Fruit fly (Drosophila melanogaster) whole organism, embryonic: ENCODE measurements around the gene Ipo9.

ENCODE experiments used
- Ada2b ChIP-seq: fragments of 200-800 bp; sonication (Bioruptor generic); IDR thresholded peaks from 2 replicates; pipeline ENCODE4 v1.3.6; 2022; ENCODE audit warnings: missing biosample characterization, missing genetic modification characterization
- Atf6 ChIP-seq: fragments of 200-800 bp; sonication (Bioruptor generic); IDR thresholded peaks from 2 replicates; pipeline ENCODE4 v1.3.6; 2022; ENCODE audit warnings: missing biosample characterization, missing genetic modification characterization
- CG10147 ChIP-seq: fragments of 200-800 bp; sonication (Bioruptor generic); optimal IDR thresholded peaks from 2 replicates; lab custom pipeline; 2019; ENCODE audit warnings: missing biosample characterization, mild to moderate bottlenecking, missing genetic modification characterization, moderate library complexity
- CG10462 ChIP-seq: fragments of 200-800 bp; sonication (Bioruptor generic); optimal IDR thresholded peaks from 2 replicates; lab custom pipeline; 2016; ENCODE audit warnings: missing biosample characterization, missing genetic modification characterization
- CG11085 ChIP-seq: fragments of 200-800 bp; sonication (Bioruptor generic); IDR thresholded peaks from 2 replicates; pipeline ENCODE4 v1.3.6; 2022; ENCODE audit warnings: missing biosample characterization, missing genetic modification characterization
- CG11456 ChIP-seq: fragments of 200-800 bp; sonication (Bioruptor generic); IDR thresholded peaks from 3 replicates; pipeline ENCODE4 v1.3.6; 2022; ENCODE audit warnings: missing biosample characterization, missing genetic modification characterization
- CG11696 ChIP-seq: fragments of 200-800 bp; sonication (Bioruptor generic); IDR thresholded peaks from 2 replicates; pipeline ENCODE4 v1.3.6; 2022; ENCODE audit warnings: missing biosample characterization, missing genetic modification characterization
- CG13624 ChIP-seq: fragments of 200-800 bp; sonication (Bioruptor generic); optimal IDR thresholded peaks from 2 replicates; lab custom pipeline; 2016; ENCODE audit warnings: missing biosample characterization, missing genetic modification characterization
- CG14860 ChIP-seq: fragments of 200-800 bp; sonication (Bioruptor generic); IDR thresholded peaks from 3 replicates; pipeline ENCODE4 v1.3.6; 2022; ENCODE audit warnings: missing biosample characterization, missing genetic modification characterization; ENCODE audit not compliant: partially characterized antibody
- CG14965 ChIP-seq: fragments of 200-800 bp; sonication (Bioruptor generic); optimal IDR thresholded peaks from 2 replicates; lab custom pipeline; 2016; ENCODE audit warnings: missing biosample characterization, missing genetic modification characterization, borderline replicate concordance
- CG15479 ChIP-seq: fragments of 200-800 bp; sonication (Bioruptor generic); optimal IDR thresholded peaks from 3 replicates; lab custom pipeline; 2019; ENCODE audit warnings: missing biosample characterization, mild to moderate bottlenecking, missing genetic modification characterization, moderate library complexity
- CG16779 ChIP-seq: fragments of 200-800 bp; sonication (Bioruptor generic); IDR thresholded peaks from 2 replicates; pipeline ENCODE4 v1.3.6; 2022; ENCODE audit warnings: missing biosample characterization, missing genetic modification characterization
- CG18476 ChIP-seq: fragments of 200-800 bp; sonication (Bioruptor generic); optimal IDR thresholded peaks from 2 replicates; lab custom pipeline; 2016; ENCODE audit warnings: missing biosample characterization, mild to moderate bottlenecking, missing genetic modification characterization
- CG2712 ChIP-seq: fragments of 200-800 bp; optimal IDR thresholded peaks from 3 replicates; lab custom pipeline; 2019; ENCODE audit warnings: missing biosample characterization, mild to moderate bottlenecking, missing genetic modification characterization, moderate library complexity
- CG34376 ChIP-seq: fragments of 200-800 bp; sonication (Bioruptor generic); optimal IDR thresholded peaks from 2 replicates; lab custom pipeline; 2018; ENCODE audit warnings: missing biosample characterization, mild to moderate bottlenecking, missing genetic modification characterization
- CG43689 ChIP-seq: fragments of 200-800 bp; sonication (Bioruptor generic); IDR thresholded peaks from 2 replicates; pipeline ENCODE4 v1.3.6; 2022; ENCODE audit warnings: missing biosample characterization, missing genetic modification characterization
- CG6175 ChIP-seq: fragments of 200-800 bp; sonication (Bioruptor generic); IDR thresholded peaks from 3 replicates; pipeline ENCODE4 v1.3.6; 2022; ENCODE audit warnings: missing biosample characterization, missing genetic modification characterization
- CG7357 ChIP-seq: fragments of 200-800 bp; sonication (Bioruptor generic); IDR thresholded peaks from 3 replicates; pipeline ENCODE4 v1.3.6; 2022; ENCODE audit warnings: missing biosample characterization, missing genetic modification characterization
- CG7963 ChIP-seq: fragments of 200-800 bp; sonication (Bioruptor generic); IDR thresholded peaks from 3 replicates; pipeline ENCODE4 v1.3.6; 2022; ENCODE audit warnings: missing biosample characterization, missing genetic modification characterization; ENCODE audit not compliant: partially characterized antibody
- CHES-1-like ChIP-seq: fragments of 200-800 bp; sonication (Bioruptor generic); optimal IDR thresholded peaks from 2 replicates; lab custom pipeline; 2016; ENCODE audit warnings: missing biosample characterization, missing genetic modification characterization
- Dip2 ChIP-seq: fragments of 200-800 bp; sonication (Bioruptor generic); IDR thresholded peaks from 2 replicates; pipeline ENCODE4 v1.3.6; 2022; ENCODE audit warnings: missing biosample characterization, missing genetic modification characterization
- Dll ChIP-seq: fragments of 200-800 bp; sonication (Bioruptor generic); IDR thresholded peaks from 4 replicates; pipeline ENCODE4 v1.3.6; 2022; ENCODE audit warnings: missing biosample characterization, missing genetic modification characterization; ENCODE audit not compliant: partially characterized antibody
- Hsf ChIP-seq: fragments of 200-800 bp; sonication (Bioruptor generic); optimal IDR thresholded peaks from 3 replicates; lab custom pipeline; 2016; ENCODE audit warnings: missing biosample characterization, missing genetic modification characterization
- Lim3 ChIP-seq: fragments of 200-800 bp; sonication (Bioruptor generic); IDR thresholded peaks from 2 replicates; pipeline ENCODE4 v1.3.6; 2022; ENCODE audit warnings: missing biosample characterization, missing genetic modification characterization
- Sry-δ ChIP-seq: fragments of 200-800 bp; sonication (Bioruptor generic); optimal IDR thresholded peaks from 2 replicates; lab custom pipeline; 2016; ENCODE audit warnings: missing biosample characterization, missing genetic modification characterization
- Stat92E ChIP-seq, 3 experiments: fragments of >200 bp in 2 of 3; fragments of 200-800 bp in 1 of 3; sonication (Bioruptor generic) in 1 of 3; optimal IDR thresholded peaks; 2 replicates each; lab custom pipeline; 2017 to 2019; ENCODE audit warnings: missing biosample characterization in 3 of 3, missing genetic modification characterization in 3 of 3, mild to moderate bottlenecking in 1 of 3, moderate library complexity in 1 of 3
- Tbp ChIP-seq: fragments of >200 bp; optimal IDR thresholded peaks from 2 replicates; lab custom pipeline; 2018; ENCODE audit warnings: missing biosample characterization, missing genetic modification characterization
- bcd ChIP-seq: fragments of 200-800 bp; sonication (Bioruptor generic); optimal IDR thresholded peaks from 2 replicates; lab custom pipeline; 2017; ENCODE audit warnings: missing biosample characterization, mild to moderate bottlenecking, missing genetic modification characterization
- cad ChIP-seq: fragments of >200 bp; optimal IDR thresholded peaks from 2 replicates; lab custom pipeline; 2017; ENCODE audit warnings: missing biosample characterization, missing genetic modification characterization
- cwo ChIP-seq: fragments of 200-800 bp; sonication (Bioruptor generic); optimal IDR thresholded peaks from 3 replicates; lab custom pipeline; 2017; ENCODE audit warnings: missing biosample characterization, missing genetic modification characterization, mild to moderate bottlenecking, moderate library complexity, missing genetic modification reagents
- da ChIP-seq: fragments of 200-800 bp; sonication (Bioruptor generic); optimal IDR thresholded peaks from 2 replicates; lab custom pipeline; 2016; ENCODE audit warnings: missing biosample characterization, missing genetic modification characterization
- eve ChIP-seq, 2 experiments: fragments of >200 bp; optimal IDR thresholded peaks; 2 replicates each; lab custom pipeline; 2017; ENCODE audit warnings: missing biosample characterization in 2 of 2, missing genetic modification characterization in 2 of 2
- eyg ChIP-seq: fragments of 200-800 bp; sonication (Bioruptor generic); optimal IDR thresholded peaks from 3 replicates; lab custom pipeline; 2016; ENCODE audit warnings: missing biosample characterization, missing genetic modification characterization
- gcm ChIP-seq: fragments of 200-800 bp; sonication (Bioruptor generic); optimal IDR thresholded peaks from 2 replicates; lab custom pipeline; 2019; ENCODE audit warnings: missing biosample characterization, mild to moderate bottlenecking, missing genetic modification characterization, moderate library complexity
- gsb ChIP-seq: fragments of 200-800 bp; sonication (Bioruptor generic); IDR thresholded peaks from 2 replicates; pipeline ENCODE4 v1.3.6; 2022; ENCODE audit warnings: missing biosample characterization, missing genetic modification characterization
- mam ChIP-seq: fragments of 200-800 bp; sonication (Bioruptor generic); optimal IDR thresholded peaks from 3 replicates; lab custom pipeline; 2016; ENCODE audit warnings: missing biosample characterization, missing genetic modification characterization
- nmo ChIP-seq: fragments of 200-800 bp; sonication (Bioruptor generic); optimal IDR thresholded peaks from 2 replicates; lab custom pipeline; 2018; ENCODE audit warnings: missing biosample characterization, mild to moderate bottlenecking, missing genetic modification characterization, moderate library complexity
- org-1 ChIP-seq: fragments of 200-800 bp; sonication (Bioruptor generic); optimal IDR thresholded peaks from 2 replicates; lab custom pipeline; 2017; ENCODE audit warnings: missing biosample characterization, missing genetic modification characterization
- pita ChIP-seq: fragments of 200-800 bp; sonication (Bioruptor generic); optimal IDR thresholded peaks from 2 replicates; lab custom pipeline; 2017; ENCODE audit warnings: missing biosample characterization, mild to moderate bottlenecking, missing genetic modification characterization
- ranshi ChIP-seq: fragments of 200-800 bp; sonication (Bioruptor generic); IDR thresholded peaks from 2 replicates; pipeline ENCODE4 v1.3.6; 2022; ENCODE audit warnings: missing biosample characterization, missing genetic modification characterization
- repo ChIP-seq: fragments of 200-800 bp; sonication (Bioruptor generic); optimal IDR thresholded peaks from 2 replicates; lab custom pipeline; 2016; ENCODE audit warnings: missing biosample characterization, missing genetic modification characterization
- sc ChIP-seq, 3 experiments: fragments of >200 bp in 2 of 3; fragments of 200-800 bp in 1 of 3; sonication (Bioruptor generic) in 1 of 3; optimal IDR thresholded peaks; 2 replicates in 2 of 3; 3 replicates in 1 of 3; lab custom pipeline; 2017; ENCODE audit warnings: mild to moderate bottlenecking in 1 of 3, missing biosample characterization in 1 of 3, missing genetic modification characterization in 1 of 3, missing genetic modification reagents in 1 of 3
- slbo ChIP-seq: fragments of 200-800 bp; sonication (Bioruptor generic); IDR thresholded peaks from 2 replicates; pipeline ENCODE4 v1.3.6; 2022; ENCODE audit warnings: missing biosample characterization, missing genetic modification characterization
- slp2 ChIP-seq: fragments of 200-800 bp; sonication (Bioruptor generic); optimal IDR thresholded peaks from 2 replicates; lab custom pipeline; 2016; ENCODE audit warnings: missing biosample characterization, missing genetic modification characterization
- so ChIP-seq: fragments of 200-800 bp; sonication (Bioruptor generic); IDR thresholded peaks from 3 replicates; pipeline ENCODE4 v1.3.6; 2022; ENCODE audit warnings: missing biosample characterization, missing genetic modification characterization
- sob ChIP-seq: fragments of 200-800 bp; sonication (Bioruptor generic); IDR thresholded peaks from 2 replicates; pipeline ENCODE4 v1.3.6; 2022; ENCODE audit warnings: missing biosample characterization, missing genetic modification characterization
- sug ChIP-seq: fragments of 200-800 bp; optimal IDR thresholded peaks from 2 replicates; lab custom pipeline; 2019; ENCODE audit warnings: missing biosample characterization, mild to moderate bottlenecking, missing genetic modification characterization, moderate library complexity
- tin ChIP-seq: fragments of 200-800 bp; sonication (Bioruptor generic); optimal IDR thresholded peaks from 3 replicates; lab custom pipeline; 2016; ENCODE audit warnings: missing biosample characterization, missing genetic modification characterization
- trem ChIP-seq: fragments of 200-800 bp; optimal IDR thresholded peaks from 3 replicates; lab custom pipeline; 2019; ENCODE audit warnings: missing biosample characterization, mild to moderate bottlenecking, missing genetic modification characterization, moderate library complexity
- vnd ChIP-seq: fragments of 200-800 bp; sonication (Bioruptor generic); IDR thresholded peaks from 3 replicates; pipeline ENCODE4 v1.3.6; 2022; ENCODE audit warnings: missing biosample characterization, missing genetic modification characterization; ENCODE audit not compliant: partially characterized antibody

Gene Ipo9

DNA sequence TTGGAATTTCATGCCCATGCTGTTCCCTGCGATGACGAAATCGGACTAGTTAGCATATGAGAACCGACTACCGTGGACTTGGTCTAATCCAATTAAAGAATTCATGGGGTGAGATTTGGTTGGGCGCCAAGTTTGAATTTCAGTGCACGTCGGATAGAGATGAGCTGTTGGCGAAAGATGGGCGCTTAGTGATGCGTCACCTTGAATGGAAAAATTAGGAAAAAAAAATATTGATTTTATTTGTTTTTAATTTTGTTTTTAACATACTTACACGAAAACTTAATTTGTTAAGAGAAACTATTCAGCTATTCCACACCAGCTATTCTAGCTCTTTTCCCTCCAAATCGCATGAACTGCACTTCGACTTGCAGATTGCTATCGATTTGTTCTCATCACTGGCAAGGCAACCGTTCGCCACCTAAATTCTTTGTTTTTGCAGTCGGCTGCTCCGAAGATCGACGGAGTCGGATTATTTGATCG, 9.4 kb downstream of the Ipo9 start, which contains the start of the genes ninaG and Sptz (continued):
- TF ChIP-seq CG16779 (GFP tag; lab: Robert Waterston, UW) (peak; percentile 70), org-1 (GFP tag; lab: Kevin White, UChicago) (peak; percentile 78), CG11456 (GFP tag; lab: Robert Waterston, UW) (peak; percentile 95), CG34376 (GFP tag; lab: Kevin White, UChicago) (peak; percentile 74), CG6175 (peak; percentile 89), sc (optimal IDR thresholded peaks at IDR 0.05; lab: Kevin White, UChicago) (no peak), sc (GFP tag; optimal IDR thresholded peaks at IDR 0.05; lab: Kevin White, UChicago) (peak; percentile 81), Hsf (GFP tag; lab: Kevin White, UChicago) (peak; percentile 97), nmo (GFP tag; lab: Kevin White, UChicago) (peak; percentile 95), mam (GFP tag; lab: Kevin White, UChicago) (peak; percentile 98), CG18476 (peak; percentile 93), Sry-δ (peak; percentile 91), eyg (peak; percentile 83), slp2 (peak; percentile 90), Dip2 (GFP tag; lab: Robert Waterston, UW) (peak; percentile 43; the same call in 1 of the 2 replicates), sob (peak; percentile 97), so (GFP tag; lab: Robert Waterston, UW) (peak; percentile 91; the same call in 2 of the 3 replicates), repo (GFP tag; lab: Kevin White, UChicago) (peak; percentile 91), CG2712 (peak; percentile 94), CG14860 (GFP tag; lab: Robert Waterston, UW) (0 out of 3 replicates have a peak, but pooled peaks have one; percentile 33), CG14965 (peak; percentile 31), cad (GFP tag; lab: Kevin White, UChicago) (no peak), pita (no peak), gcm (GFP tag; lab: Kevin White, UChicago) (peak; percentile 81), CG13624 (GFP tag; lab: Kevin White, UChicago) (peak; percentile 95), Stat92E (GFP tag; optimal IDR thresholded peaks at IDR 0.05; lab: Kevin White, UChicago) (no peak), slbo (GFP tag; lab: Robert Waterston, UW) (peak; percentile 97), da (GFP tag; lab: Kevin White, UChicago) (peak; percentile 86), gsb (peak; percentile 87), Tbp (GFP tag; lab: Kevin White, UChicago) (no peak), Atf6 (GFP tag; lab: Robert Waterston, UW) (peak; percentile 92), eve (GFP tag; optimal IDR thresholded peaks at IDR 0.05; lab: Kevin White, UChicago) (peak in 1 of 2 experiments; percentile 86), CG7963 (GFP tag; lab: Robert Waterston, UW) (no peak), vnd (GFP tag; lab: Robert Waterston, UW) (0 out of 3 replicates have a peak, but pooled peaks have one; percentile 30), trem (peak; percentile 84), bcd (GFP tag; lab: Kevin White, UChicago) (peak; percentile 94), CG10462 (GFP tag; lab: Kevin White, UChicago) (peak; percentile 95), CG11085 (GFP tag; lab: Robert Waterston, UW) (peak; percentile 94), sug (tag; lab: Kevin White, UChicago) (no peak), tin (peak; percentile 97), Ada2b (GFP tag; lab: Robert Waterston, UW) (peak; percentile 95), Lim3 (peak; percentile 62; the same call in 1 of the 2 replicates), CG10147 (GFP tag; lab: Kevin White, UChicago) (no peak), CG43689 (GFP tag; lab: Robert Waterston, UW) (peak; percentile 83), CG15479 (GFP tag; lab: Kevin White, UChicago) (peak; percentile 30), CG7357 (GFP tag; lab: Robert Waterston, UW) (peak; percentile 89), CG11696 (GFP tag; lab: Robert Waterston, UW) (peak; percentile 67), cwo (GFP tag; lab: Kevin White, UChicago) (peak; percentile 78), ranshi (GFP tag; lab: Robert Waterston, UW) (peak; percentile 95), Dll (GFP tag; lab: Robert Waterston, UW) (peak; percentile 73), CHES-1-like (GFP tag; lab: Kevin White, UChicago) (peak; percentile 93)
